Worm (Caenorhabditis elegans) whole organism, young adult: Measurements from ENCODE around the gene F46G10.1.

Experiments
- F33H1.4 ChIP-seq: fragments of 200-800 bp; sonication (Bioruptor generic); IDR thresholded peaks from 2 replicates; pipeline ENCODE4 v1.3.6; 2022; ENCODE audit warnings: missing genetic modification reagents, missing genetic modification characterization, missing compliant biosample characterization
- F49E8.2 ChIP-seq: sonication (generic microtip); optimal IDR thresholded peaks from 3 replicates; lab custom pipeline; 2017; ENCODE audit warnings: missing genetic modification characterization, mild to moderate bottlenecking, missing compliant biosample characterization, antibody characterized with exemption, moderate library complexity; ENCODE audit not compliant: insufficient read depth
- F55B11.4 ChIP-seq: sonication (generic microtip); optimal IDR thresholded peaks from 2 replicates; lab custom pipeline; 2016; ENCODE audit warnings: missing compliant biosample characterization, missing genetic modification characterization, borderline replicate concordance; ENCODE audit not compliant: insufficient read depth
- Y95B8A.8 ChIP-seq: fragments of 200-800 bp; sonication (Bioruptor generic); IDR thresholded peaks from 2 replicates; pipeline ENCODE4 v1.3.6; 2022; ENCODE audit warnings: missing genetic modification reagents, missing genetic modification characterization, missing compliant biosample characterization
- bed-1 ChIP-seq: fragments of 200-800 bp; sonication (Bioruptor generic); IDR thresholded peaks from 2 replicates; pipeline ENCODE4 v1.3.6; 2022; ENCODE audit warnings: missing genetic modification reagents, missing genetic modification characterization, missing compliant biosample characterization
- cebp-2 ChIP-seq: fragments of 200-800 bp; sonication (Bioruptor generic); IDR thresholded peaks from 2 replicates; pipeline ENCODE4 v1.3.6; 2022; ENCODE audit warnings: missing genetic modification characterization, missing compliant biosample characterization
- dox-1 ChIP-seq: fragments of 200-800 bp; sonication (Bioruptor generic); IDR thresholded peaks from 2 replicates; pipeline ENCODE4 v1.3.6; 2022; ENCODE audit warnings: missing genetic modification reagents, missing genetic modification characterization, missing compliant biosample characterization
- hrde-1 ChIP-seq: sonication (generic microtip); optimal IDR thresholded peaks from 2 replicates; lab custom pipeline; 2016; ENCODE audit warnings: missing genetic modification characterization, mild to moderate bottlenecking, missing compliant biosample characterization, moderate library complexity, missing genotype, missing genetic modification reagents, borderline replicate concordance
- let-607 ChIP-seq, 2 experiments: fragments of 200-800 bp in 1 of 2; sonication (Bioruptor generic) in 1 of 2; sonication (generic microtip) in 1 of 2; optimal IDR thresholded peaks; 2 replicates each; lab custom pipeline; 2016 to 2018; ENCODE audit warnings: mild to moderate bottlenecking in 2 of 2, missing compliant biosample characterization in 2 of 2, missing genetic modification characterization in 2 of 2, moderate library complexity in 2 of 2, missing genotype in 1 of 2
- unc-62 ChIP-seq: fragments of 150-350 bp; optimal IDR thresholded peaks from 2 replicates; lab custom pipeline; 2014; ENCODE audit warnings: missing biosample characterization, missing genetic modification reagents, missing genetic modification characterization
- ztf-28 ChIP-seq: fragments of 200-800 bp; sonication (Bioruptor generic); IDR thresholded peaks from 2 replicates; pipeline ENCODE4 v1.3.6; 2022; ENCODE audit warnings: missing genetic modification reagents, missing genetic modification characterization, missing compliant biosample characterization

DNA sequence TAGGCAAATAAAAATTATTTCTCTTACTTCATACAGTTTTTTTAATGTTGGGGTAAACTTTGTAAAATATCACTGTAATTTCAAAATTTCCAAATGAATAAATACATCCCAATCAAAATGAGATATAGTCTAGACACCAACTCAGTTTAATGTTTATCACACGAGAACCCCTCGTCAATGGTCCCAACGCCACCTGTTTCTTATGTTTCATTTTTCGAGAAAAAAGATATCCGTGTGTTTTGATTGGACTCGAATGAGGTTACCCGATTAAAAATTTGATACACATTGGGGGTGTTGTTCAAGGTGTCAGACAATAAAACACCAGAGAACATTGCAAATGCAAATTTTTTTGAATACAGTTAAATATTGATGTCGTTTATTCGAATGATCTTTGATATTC, 6.0 kb upstream of the F46G10.1 start:
- no peak for TF ChIP-seq F55B11.4
- no peak for TF ChIP-seq F49E8.2 (tag; lab: Kevin White, UChicago)
- TF ChIP-seq cebp-2 (GFP tag; lab: Robert Waterston, UW) = no peak
- TF ChIP-seq hrde-1 (tag; lab: Kevin White, UChicago) = no peak
- no peak for TF ChIP-seq let-607 (tag; optimal IDR thresholded peaks at IDR 0.05; lab: Kevin White, UChicago)
- no peak for TF ChIP-seq unc-62 (GFP tag; lab: Kevin White, UChicago)
- no peak for TF ChIP-seq F33H1.4
- no peak for TF ChIP-seq dox-1 (GFP tag; lab: Robert Waterston, UW)
- no peak for TF ChIP-seq bed-1 (GFP tag; lab: Robert Waterston, UW)
- TF ChIP-seq ztf-28 (GFP tag; lab: Robert Waterston, UW) = no peak
- no peak for TF ChIP-seq Y95B8A.8 (GFP tag; lab: Robert Waterston, UW)
